Worm (Caenorhabditis elegans): ENCODE results near the gene F49E12.8.

Gene F49E12.8

ce11 chrII:8392215-8392614 lies 1.9 kb downstream of the F49E12.8 start:
- no peak for TF ChIP-seq med-1 (GFP tag; optimal IDR thresholded peaks at IDR 0.05; ENCODE audit: insufficient read depth)
- TF ChIP-seq tab-1 (GFP tag; IDR thresholded peaks at IDR 0.05), result no peak
- TF ChIP-seq ztf-29 (GFP tag; IDR thresholded peaks at IDR 0.05), result no peak
- TF ChIP-seq ztf-23 (GFP tag; IDR thresholded peaks at IDR 0.05), result no peak

- TF ChIP-seq tab-1 (GFP tag; IDR thresholded peaks at IDR 0.05), result no peak
- no peak for TF ChIP-seq ref-1 (GFP tag; conservative IDR thresholded peaks at IDR 0.05)
- no peak for TF ChIP-seq med-1 (GFP tag; optimal IDR thresholded peaks at IDR 0.05; ENCODE audit: insufficient read depth)
- no peak for TF ChIP-seq klf-2 (GFP tag; conservative IDR thresholded peaks at IDR 0.05)
- TF ChIP-seq flt-1 (GFP tag; IDR thresholded peaks at IDR 0.05), result no peak
- TF ChIP-seq ztf-29 (GFP tag; IDR thresholded peaks at IDR 0.05), result no peak
- no peak for TF ChIP-seq cog-1 (tag; optimal IDR thresholded peaks at IDR 0.05)
Observed at ce11 chrII:8390751-8391150, 3.4 kb downstream of the F49E12.8 start, which contains the start of gene F49E12.10. Gene F49E12.10, plus strand, starts transcription at chrII:8391051.

ce11 chrII:8388001-8388513 lies 6.0 kb downstream of the F49E12.8 start, which contains the start of gene drd-1:
Gene drd-1, plus strand, starts transcription at chrII:8388051.
- TF ChIP-seq ztf-23 (GFP tag; IDR thresholded peaks at IDR 0.05) (no peak), flt-1 (GFP tag; IDR thresholded peaks at IDR 0.05) (no peak), tab-1 (GFP tag; IDR thresholded peaks at IDR 0.05) (no peak), ref-1 (GFP tag; conservative IDR thresholded peaks at IDR 0.05) (no peak), T22C8.4 (GFP tag; IDR thresholded peaks at IDR 0.05) (no peak), med-1 (GFP tag; optimal IDR thresholded peaks at IDR 0.05; ENCODE audit: insufficient read depth) (no peak), ztf-29 (GFP tag; IDR thresholded peaks at IDR 0.05) (no peak), cog-1 (tag; optimal IDR thresholded peaks at IDR 0.05) (no peak), klf-2 (GFP tag; conservative IDR thresholded peaks at IDR 0.05) (no peak)

- TF ChIP-seq ztf-23 (GFP tag; IDR thresholded peaks at IDR 0.05) (no peak), med-1 (GFP tag; optimal IDR thresholded peaks at IDR 0.05; ENCODE audit: insufficient read depth) (no peak), ztf-29 (GFP tag; IDR thresholded peaks at IDR 0.05) (no peak), klf-2 (GFP tag; conservative IDR thresholded peaks at IDR 0.05) (no peak), T22C8.4 (GFP tag; IDR thresholded peaks at IDR 0.05) (no peak), cog-1 (tag; optimal IDR thresholded peaks at IDR 0.05) (no peak)
Observed at ce11 chrII:8386897-8387296, 7.2 kb downstream of the F49E12.8 start.

ce11 chrII:8385561-8385960 lies 8.5 kb downstream of the F49E12.8 start:
- TF ChIP-seq klf-2 (GFP tag; conservative IDR thresholded peaks at IDR 0.05), result no peak
- TF ChIP-seq flt-1 (GFP tag; IDR thresholded peaks at IDR 0.05), result no peak
- TF ChIP-seq med-1 (GFP tag; optimal IDR thresholded peaks at IDR 0.05; ENCODE audit: insufficient read depth), result no peak
- TF ChIP-seq ref-1 (GFP tag; conservative IDR thresholded peaks at IDR 0.05), result no peak
- no peak for TF ChIP-seq ztf-23 (GFP tag; IDR thresholded peaks at IDR 0.05)
- TF ChIP-seq T22C8.4 (GFP tag; IDR thresholded peaks at IDR 0.05), result no peak
- TF ChIP-seq ztf-29 (GFP tag; IDR thresholded peaks at IDR 0.05), result no peak
- TF ChIP-seq cog-1 (tag; optimal IDR thresholded peaks at IDR 0.05), result no peak
- no peak for TF ChIP-seq tab-1 (GFP tag; IDR thresholded peaks at IDR 0.05)

- no peak for TF ChIP-seq cog-1 (tag; optimal IDR thresholded peaks at IDR 0.05)
- TF ChIP-seq tab-1 (GFP tag; IDR thresholded peaks at IDR 0.05), result no peak
- TF ChIP-seq flt-1 (GFP tag; IDR thresholded peaks at IDR 0.05), result no peak
- no peak for TF ChIP-seq ref-1 (GFP tag; conservative IDR thresholded peaks at IDR 0.05)
- TF ChIP-seq ztf-23 (GFP tag; IDR thresholded peaks at IDR 0.05), result no peak
- TF ChIP-seq klf-2 (GFP tag; conservative IDR thresholded peaks at IDR 0.05), result no peak
- no peak for TF ChIP-seq ztf-29 (GFP tag; IDR thresholded peaks at IDR 0.05)
- TF ChIP-seq med-1 (GFP tag; optimal IDR thresholded peaks at IDR 0.05; ENCODE audit: insufficient read depth), result no peak
- TF ChIP-seq T22C8.4 (GFP tag; IDR thresholded peaks at IDR 0.05), result no peak
Observed at ce11 chrII:8384344-8384743, 9.8 kb downstream of the F49E12.8 start.

- TF ChIP-seq ztf-29 (GFP tag; IDR thresholded peaks at IDR 0.05) (no peak), med-1 (GFP tag; optimal IDR thresholded peaks at IDR 0.05; ENCODE audit: insufficient read depth) (no peak), ref-1 (GFP tag; conservative IDR thresholded peaks at IDR 0.05) (no peak), flt-1 (GFP tag; IDR thresholded peaks at IDR 0.05) (no peak), cog-1 (tag; optimal IDR thresholded peaks at IDR 0.05) (no peak), klf-2 (GFP tag; conservative IDR thresholded peaks at IDR 0.05) (no peak), ztf-23 (GFP tag; IDR thresholded peaks at IDR 0.05) (no peak), tab-1 (GFP tag; IDR thresholded peaks at IDR 0.05) (no peak), T22C8.4 (GFP tag; IDR thresholded peaks at IDR 0.05) (no peak)
Observed at ce11 chrII:8382880-8383279, 11.2 kb downstream of the F49E12.8 start.

ce11 chrII:8381197-8381596 lies 12.9 kb downstream of the F49E12.8 start, which contains the start of gene F49E12.12:
Gene F49E12.12, plus strand, starts transcription at chrII:8381497.
- TF ChIP-seq ztf-23 (GFP tag; IDR thresholded peaks at IDR 0.05) (no peak), med-1 (GFP tag; optimal IDR thresholded peaks at IDR 0.05; ENCODE audit: insufficient read depth) (no peak), flt-1 (GFP tag; IDR thresholded peaks at IDR 0.05) (no peak), ref-1 (GFP tag; conservative IDR thresholded peaks at IDR 0.05) (no peak), ztf-29 (GFP tag; IDR thresholded peaks at IDR 0.05) (no peak), T22C8.4 (GFP tag; IDR thresholded peaks at IDR 0.05) (no peak)

- TF ChIP-seq ztf-23 (GFP tag; IDR thresholded peaks at IDR 0.05) (no peak), tab-1 (GFP tag; IDR thresholded peaks at IDR 0.05) (no peak)
Observed at ce11 chrII:8380188-8380587, 13.9 kb downstream of the F49E12.8 start.

- no peak for TF ChIP-seq tab-1 (GFP tag; IDR thresholded peaks at IDR 0.05)
Observed at ce11 chrII:8377722-8378121, 16.4 kb downstream of the F49E12.8 start.

- TF ChIP-seq cog-1 (tag; optimal IDR thresholded peaks at IDR 0.05) (no peak), flt-1 (GFP tag; IDR thresholded peaks at IDR 0.05) (no peak), ztf-23 (GFP tag; IDR thresholded peaks at IDR 0.05) (no peak), ztf-29 (GFP tag; IDR thresholded peaks at IDR 0.05) (no peak), tab-1 (GFP tag; IDR thresholded peaks at IDR 0.05) (no peak)
Observed at ce11 chrII:8370194-8370593, 23.9 kb downstream of the F49E12.8 start.

All from whole organism, midembryonic.